Fruit fly (Drosophila melanogaster): ENCODE measurements around the gene CG14186.

Gene CG14186

dm6 chr3L:20127281-20127680 lies 23.7 kb upstream of the CG14186 start, which contains the start of gene CG7365:
CG7365 (minus strand) TSS chr3L:20127381.
- TF ChIP-seq D1 (tag; optimal IDR thresholded peaks at IDR 0.05), result no peak
- TF ChIP-seq CG34367 (tag; optimal IDR thresholded peaks at IDR 0.05), result no peak
- no peak for TF ChIP-seq rn (GFP tag; IDR thresholded peaks at IDR 0.05)
- no peak for TF ChIP-seq fd96Ca (GFP tag; IDR thresholded peaks at IDR 0.05)

dm6 chr3L:20126106-20126505 lies 22.5 kb upstream of the CG14186 start:
- TF ChIP-seq CG13204 (GFP tag; optimal IDR thresholded peaks at IDR 0.05), result peak; percentile 37
- TF ChIP-seq EcR (GFP tag; optimal IDR thresholded peaks at IDR 0.05), result peak; percentile 41
- no peak for TF ChIP-seq rn (GFP tag; IDR thresholded peaks at IDR 0.05)
- no peak for TF ChIP-seq CG10348 (GFP tag; IDR thresholded peaks at IDR 0.05)
- no peak for TF ChIP-seq CG32121 (GFP tag; IDR thresholded peaks at IDR 0.05)
- TF ChIP-seq CG4496 (GFP tag; IDR thresholded peaks at IDR 0.05), result 0 out of 3 replicates have a peak, but pooled peaks have one; percentile 51
- TF ChIP-seq gl (tag; optimal IDR thresholded peaks at IDR 0.05), result no peak
- TF ChIP-seq fd96Ca (GFP tag; IDR thresholded peaks at IDR 0.05), result no peak

dm6 chr3L:20123038-20123437 lies 19.4 kb upstream of the CG14186 start:
- no peak for TF ChIP-seq fd96Ca (GFP tag; IDR thresholded peaks at IDR 0.05)
- TF ChIP-seq CG12605 (GFP tag; IDR thresholded peaks at IDR 0.05), result no peak
- TF ChIP-seq Snoo (tag; optimal IDR thresholded peaks at IDR 0.05), result no peak
- TF ChIP-seq CG8159 (tag; optimal IDR thresholded peaks at IDR 0.05), result no peak
- TF ChIP-seq rn (GFP tag; IDR thresholded peaks at IDR 0.05), result no peak
- no peak for TF ChIP-seq CG13204 (GFP tag; optimal IDR thresholded peaks at IDR 0.05)
- TF ChIP-seq CG14655 (GFP tag; optimal IDR thresholded peaks at IDR 0.05), result no peak
- TF ChIP-seq CG32121 (GFP tag; IDR thresholded peaks at IDR 0.05), result no peak
- TF ChIP-seq CG8301 (tag; optimal IDR thresholded peaks at IDR 0.05), result no peak
- TF ChIP-seq CG17806 (tag; optimal IDR thresholded peaks at IDR 0.05), result no peak
- no peak for TF ChIP-seq Pif1B (GFP tag; optimal IDR thresholded peaks at IDR 0.05)
- no peak for TF ChIP-seq CG15710 (tag; optimal IDR thresholded peaks at IDR 0.05)
- TF ChIP-seq CG9948 (tag; optimal IDR thresholded peaks at IDR 0.05), result no peak
- TF ChIP-seq CG10348 (GFP tag; IDR thresholded peaks at IDR 0.05), result no peak

- TF ChIP-seq CG15710 (tag; optimal IDR thresholded peaks at IDR 0.05), result peak; percentile 12
- peak; percentile 11 for TF ChIP-seq CG17806 (tag; optimal IDR thresholded peaks at IDR 0.05)
- peak; percentile 24 for TF ChIP-seq CG14655 (GFP tag; optimal IDR thresholded peaks at IDR 0.05)
- no peak for TF ChIP-seq Ets98B (GFP tag; IDR thresholded peaks at IDR 0.05)
Measured at dm6 chr3L:20112797-20113368, 9.3 kb upstream of the CG14186 start, which contains the start of gene CG14187. CG14187 (minus strand) TSS chr3L:20112847.

- no peak for TF ChIP-seq Pif1B (GFP tag; optimal IDR thresholded peaks at IDR 0.05)
- TF ChIP-seq CG14655 (GFP tag; optimal IDR thresholded peaks at IDR 0.05), result no peak
- no peak for TF ChIP-seq fd96Ca (GFP tag; IDR thresholded peaks at IDR 0.05)
- TF ChIP-seq CG8301 (tag; optimal IDR thresholded peaks at IDR 0.05), result no peak
- no peak for TF ChIP-seq CG4496 (GFP tag; IDR thresholded peaks at IDR 0.05)
- TF ChIP-seq CG9948 (tag; optimal IDR thresholded peaks at IDR 0.05), result no peak
- no peak for TF ChIP-seq CG17806 (tag; optimal IDR thresholded peaks at IDR 0.05)
- TF ChIP-seq rn (GFP tag; IDR thresholded peaks at IDR 0.05), result no peak
- no peak for TF ChIP-seq CG12605 (GFP tag; IDR thresholded peaks at IDR 0.05)
- TF ChIP-seq CG10348 (GFP tag; IDR thresholded peaks at IDR 0.05), result no peak
Measured at dm6 chr3L:20111434-20111833, 7.8 kb upstream of the CG14186 start, which contains the start of gene Ir76b. Ir76b (minus strand) TSS chr3L:20111534.

- TF ChIP-seq CG4496 (GFP tag; IDR thresholded peaks at IDR 0.05) (no peak), CG8301 (tag; optimal IDR thresholded peaks at IDR 0.05) (no peak), fd96Ca (GFP tag; IDR thresholded peaks at IDR 0.05) (no peak), gl (tag; optimal IDR thresholded peaks at IDR 0.05) (no peak), D1 (tag; optimal IDR thresholded peaks at IDR 0.05) (no peak), Pif1B (GFP tag; optimal IDR thresholded peaks at IDR 0.05) (no peak), CG34367 (tag; optimal IDR thresholded peaks at IDR 0.05) (no peak), EcR (GFP tag; optimal IDR thresholded peaks at IDR 0.05) (no peak), Snoo (tag; optimal IDR thresholded peaks at IDR 0.05) (no peak), CG13204 (GFP tag; optimal IDR thresholded peaks at IDR 0.05) (no peak), CG14655 (GFP tag; optimal IDR thresholded peaks at IDR 0.05) (no peak), CG32121 (GFP tag; IDR thresholded peaks at IDR 0.05) (no peak), CG9948 (tag; optimal IDR thresholded peaks at IDR 0.05) (no peak), Pif1A (GFP tag; optimal IDR thresholded peaks at IDR 0.05) (no peak), CG8159 (tag; optimal IDR thresholded peaks at IDR 0.05) (no peak), CG12605 (GFP tag; IDR thresholded peaks at IDR 0.05) (no peak), Ets98B (GFP tag; IDR thresholded peaks at IDR 0.05) (no peak), CG15710 (tag; optimal IDR thresholded peaks at IDR 0.05) (no peak), CG10348 (GFP tag; IDR thresholded peaks at IDR 0.05) (no peak)
Measured at dm6 chr3L:20105794-20106193, 2.2 kb upstream of the CG14186 start, which contains the start of gene CG14185. CG14185 (plus strand) TSS chr3L:20106094.

dm6 chr3L:20104543-20105046 lies 968 bp upstream of the CG14186 start:
- TF ChIP-seq Pif1A (GFP tag; optimal IDR thresholded peaks at IDR 0.05), result no peak
- no peak for TF ChIP-seq CG10348 (GFP tag; IDR thresholded peaks at IDR 0.05)
- no peak for TF ChIP-seq CG14655 (GFP tag; optimal IDR thresholded peaks at IDR 0.05)
- no peak for TF ChIP-seq CG4496 (GFP tag; IDR thresholded peaks at IDR 0.05)
- no peak for TF ChIP-seq fd96Ca (GFP tag; IDR thresholded peaks at IDR 0.05)
- TF ChIP-seq EcR (GFP tag; optimal IDR thresholded peaks at IDR 0.05), result no peak
- no peak for TF ChIP-seq Pif1B (GFP tag; optimal IDR thresholded peaks at IDR 0.05)
- no peak for TF ChIP-seq CG32121 (GFP tag; IDR thresholded peaks at IDR 0.05)
- TF ChIP-seq CG13204 (GFP tag; optimal IDR thresholded peaks at IDR 0.05), result no peak
- TF ChIP-seq D1 (tag; optimal IDR thresholded peaks at IDR 0.05), result no peak
- TF ChIP-seq rn (GFP tag; IDR thresholded peaks at IDR 0.05), result no peak
- TF ChIP-seq CG15710 (tag; optimal IDR thresholded peaks at IDR 0.05), result no peak
- no peak for TF ChIP-seq CG12605 (GFP tag; IDR thresholded peaks at IDR 0.05)
- no peak for TF ChIP-seq gl (tag; optimal IDR thresholded peaks at IDR 0.05)
- TF ChIP-seq CG9948 (tag; optimal IDR thresholded peaks at IDR 0.05), result no peak
- TF ChIP-seq CG8159 (tag; optimal IDR thresholded peaks at IDR 0.05), result no peak
- no peak for TF ChIP-seq Ets98B (GFP tag; IDR thresholded peaks at IDR 0.05)
- TF ChIP-seq CG17806 (tag; optimal IDR thresholded peaks at IDR 0.05), result no peak
- TF ChIP-seq CG8301 (tag; optimal IDR thresholded peaks at IDR 0.05), result no peak
- no peak for TF ChIP-seq Snoo (tag; optimal IDR thresholded peaks at IDR 0.05)
